Fruit fly (Drosophila melanogaster): ENCODE results near the gene CG7271.

CG7271 gene

dm6 chr3L:18632187-18632635 lies 43.7 kb downstream of the CG7271 start (continued):
- TF ChIP-seq Ravus (GFP tag; IDR thresholded peaks at IDR 0.05) (no peak), GATAe (GFP tag; conservative IDR thresholded peaks at IDR 0.05) (peak; percentile 32; the same call in 1 of the 2 replicates), esg (GFP tag; conservative IDR thresholded peaks at IDR 0.05) (no peak), D (optimal IDR thresholded peaks at IDR 0.05) (no peak), D (GFP tag; optimal IDR thresholded peaks at IDR 0.05) (no peak), dm (GFP tag; optimal IDR thresholded peaks at IDR 0.05) (no peak), CG8924 (tag; optimal IDR thresholded peaks at IDR 0.05) (no peak), ems (GFP tag; optimal IDR thresholded peaks at IDR 0.05) (no peak), unpg (GFP tag; optimal IDR thresholded peaks at IDR 0.05) (no peak), run (tag; optimal IDR thresholded peaks at IDR 0.05) (no peak), CG8089 (GFP tag; optimal IDR thresholded peaks at IDR 0.05) (no peak), corto (GFP tag; optimal IDR thresholded peaks at IDR 0.05) (peak; percentile 17), prd (optimal IDR thresholded peaks at IDR 0.05) (no peak), prd (GFP tag; IDR thresholded peaks at IDR 0.05) (no peak), Elba2 (GFP tag; optimal IDR thresholded peaks at IDR 0.05) (no peak), CG34376 (GFP tag; optimal IDR thresholded peaks at IDR 0.05) (peak; percentile 39), odd (GFP tag; optimal IDR thresholded peaks at IDR 0.05) (no peak), CG6254 (GFP tag; optimal IDR thresholded peaks at IDR 0.05) (no peak), HmgZ (tag; optimal IDR thresholded peaks at IDR 0.05) (peak; percentile 32), sug (tag; optimal IDR thresholded peaks at IDR 0.05) (peak; percentile 56), CG1529 (GFP tag; optimal IDR thresholded peaks at IDR 0.05) (no peak), tin (GFP tag; optimal IDR thresholded peaks at IDR 0.05) (no peak), abd-A (tag; optimal IDR thresholded peaks at IDR 0.05) (no peak), CG6654 (GFP tag; optimal IDR thresholded peaks at IDR 0.05) (no peak), sob (GFP tag; IDR thresholded peaks at IDR 0.05) (peak; percentile 28; the same call in 1 of the 2 replicates), C15 (GFP tag; IDR thresholded peaks at IDR 0.05) (no peak), Kr (GFP tag; optimal IDR thresholded peaks at IDR 0.05) (no peak), gcm2 (GFP tag; optimal IDR thresholded peaks at IDR 0.05) (no peak), grn (GFP tag; optimal IDR thresholded peaks at IDR 0.05) (peak; percentile 57), CG1024 (GFP tag; IDR thresholded peaks at IDR 0.05) (no peak), CG10543 (GFP tag; optimal IDR thresholded peaks at IDR 0.05) (no peak), Med (GFP tag) (peak; percentile 8), sim (GFP tag; IDR thresholded peaks at IDR 0.05) (no peak), cwo (GFP tag; optimal IDR thresholded peaks at IDR 0.05) (peak; percentile 67), MESR4 (GFP tag; optimal IDR thresholded peaks at IDR 0.05) (no peak), ci (GFP tag; IDR thresholded peaks at IDR 0.05) (no peak), CG2875 (GFP tag; optimal IDR thresholded peaks at IDR 0.05) (no peak), Hmr (GFP tag; optimal IDR thresholded peaks at IDR 0.05) (peak; percentile 3), CG7987 (GFP tag; optimal IDR thresholded peaks at IDR 0.05) (no peak), her (GFP tag; optimal IDR thresholded peaks at IDR 0.05) (no peak), CG15514 (GFP tag; optimal IDR thresholded peaks at IDR 0.05) (peak; percentile 5), Asciz (GFP tag; optimal IDR thresholded peaks at IDR 0.05) (no peak), D19B (GFP tag; optimal IDR thresholded peaks at IDR 0.05) (no peak), CG31224 (GFP tag; IDR thresholded peaks at IDR 0.05) (no peak), chn (GFP tag; optimal IDR thresholded peaks at IDR 0.05) (no peak), Fer1 (GFP tag; optimal IDR thresholded peaks at IDR 0.05) (peak; percentile 11), lab (GFP tag; optimal IDR thresholded peaks at IDR 0.05) (peak; percentile 17), oc (tag; optimal IDR thresholded peaks at IDR 0.05) (no peak), Dip2 (GFP tag; IDR thresholded peaks at IDR 0.05) (no peak), CG4730 (GFP tag; IDR thresholded peaks at IDR 0.05) (no peak), CG13424 (tag; optimal IDR thresholded peaks at IDR 0.05) (no peak)
